Worm (Caenorhabditis elegans) whole organism, L2 larva: ENCODE data around the gene metl-18.

Source experiments
- C34F6.9 ChIP-seq: fragments of 150-350 bp; optimal IDR thresholded peaks from 2 replicates; lab custom pipeline; 2014; ENCODE audit warnings: missing biosample characterization, missing genetic modification characterization
- alr-1 ChIP-seq: fragments of 150-350 bp; optimal IDR thresholded peaks from 2 replicates; lab custom pipeline; 2014; ENCODE audit warnings: missing biosample characterization, missing genetic modification characterization
- ceh-82 ChIP-seq: fragments of 150-350 bp; optimal IDR thresholded peaks from 2 replicates; lab custom pipeline; 2014; ENCODE audit warnings: missing biosample characterization, missing genetic modification characterization
- elt-1 ChIP-seq: fragments of 150-350 bp; optimal IDR thresholded peaks from 2 replicates; lab custom pipeline; 2014; ENCODE audit warnings: missing biosample characterization, missing genetic modification characterization
- fos-1 ChIP-seq: fragments of 150-350 bp; optimal IDR thresholded peaks from 2 replicates; lab custom pipeline; 2014; ENCODE audit warnings: missing biosample characterization, missing genetic modification characterization
- lin-13 ChIP-seq: fragments of 150-350 bp; optimal IDR thresholded peaks from 2 replicates; lab custom pipeline; 2014; ENCODE audit warnings: missing biosample characterization, missing genetic modification reagents, missing genetic modification characterization
- mbf-1 ChIP-seq: sonication (generic microtip); optimal IDR thresholded peaks from 2 replicates; lab custom pipeline; 2017; ENCODE audit warnings: missing biosample characterization, missing genetic modification characterization
- mdl-1 ChIP-seq, 2 experiments: fragments of 150-350 bp in 1 of 2; sonication (generic microtip) in 1 of 2; optimal IDR thresholded peaks; 2 replicates each; lab custom pipeline; 2017; ENCODE audit warnings: missing biosample characterization in 2 of 2, missing genetic modification characterization in 2 of 2
- nhr-23 ChIP-seq: fragments of 150-350 bp; optimal IDR thresholded peaks from 2 replicates; lab custom pipeline; 2014; ENCODE audit warnings: missing biosample characterization, missing genetic modification reagents, missing genetic modification characterization
- nhr-25 ChIP-seq: fragments of 150-350 bp; sonication (generic microtip); optimal IDR thresholded peaks from 3 replicates; lab custom pipeline; 2014; ENCODE audit warnings: missing biosample characterization, missing genetic modification characterization
- peb-1 ChIP-seq: fragments of 150-350 bp; optimal IDR thresholded peaks from 2 replicates; lab custom pipeline; 2014; ENCODE audit warnings: missing biosample characterization, missing genetic modification characterization
- sem-4 ChIP-seq: fragments of 150-350 bp; optimal IDR thresholded peaks from 2 replicates; lab custom pipeline; 2014; ENCODE audit warnings: missing biosample characterization, missing genetic modification reagents, missing genetic modification characterization
- skn-1 ChIP-seq: sonication (generic microtip); optimal IDR thresholded peaks from 2 replicates; lab custom pipeline; 2017; ENCODE audit warnings: missing biosample characterization, missing genetic modification characterization

Gene metl-18

DNA sequence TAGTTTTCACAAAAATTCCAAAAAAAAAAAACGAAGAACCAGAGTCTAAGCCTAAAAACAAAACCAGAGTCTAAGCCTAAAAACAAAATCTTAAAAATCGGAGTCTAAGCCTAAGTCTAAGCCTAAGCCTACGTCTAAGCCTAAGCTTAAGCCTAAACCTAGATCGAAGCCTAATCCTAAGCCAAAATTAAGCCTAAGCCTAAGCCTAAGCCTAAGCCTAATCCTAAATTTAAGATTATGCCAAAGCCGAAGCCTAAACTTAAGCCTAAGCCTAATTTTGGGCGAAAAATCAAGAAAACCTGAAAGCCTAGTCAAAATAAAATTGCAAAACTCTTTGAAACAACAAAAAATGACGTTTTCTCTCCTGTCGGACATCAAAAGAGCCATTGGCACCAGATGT, 51.8 kb downstream of the metl-18 start:
- TF ChIP-seq nhr-25 (tag; lab: Kevin White, UChicago): no peak
- no peak for TF ChIP-seq sem-4
- TF ChIP-seq lin-13: no peak
- TF ChIP-seq fos-1 (tag; lab: Kevin White, UChicago): no peak
- no peak for TF ChIP-seq alr-1
- no peak for TF ChIP-seq peb-1
- TF ChIP-seq nhr-23 (tag; lab: Kevin White, UChicago): no peak
- no peak for TF ChIP-seq ceh-82 (tag; lab: Kevin White, UChicago)
- no peak for TF ChIP-seq skn-1 (tag; lab: Kevin White, UChicago)
- no peak for TF ChIP-seq mbf-1 (tag; lab: Kevin White, UChicago)
- TF ChIP-seq elt-1 (tag; lab: Kevin White, UChicago): no peak
- TF ChIP-seq mdl-1 (tag; optimal IDR thresholded peaks at IDR 0.05; lab: Kevin White, UChicago): no peak
- TF ChIP-seq C34F6.9 (tag; lab: Kevin White, UChicago): no peak
